Fruit fly (Drosophila melanogaster): Measurements from ENCODE around the gene Pex16.

Gene Pex16

DNA sequence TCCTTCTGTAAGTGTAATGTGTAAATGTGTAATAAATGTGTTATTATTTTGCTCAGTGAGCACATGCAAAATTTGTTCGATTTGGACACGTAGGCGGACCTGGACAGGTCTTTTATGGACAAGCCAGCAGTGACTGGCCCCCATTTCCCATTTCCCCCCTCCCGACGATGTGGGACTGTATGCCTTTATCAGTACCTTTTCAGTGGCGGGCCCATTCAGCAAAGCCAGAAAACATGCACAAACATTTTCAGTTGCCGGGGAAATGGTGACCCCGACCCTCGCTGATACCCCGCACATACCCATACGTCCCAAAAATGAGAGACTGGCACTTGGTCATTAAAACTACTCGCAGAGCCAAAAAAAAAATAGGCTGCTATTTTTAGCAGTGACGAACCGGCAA lies 41.8 kb downstream of the Pex16 start:
- TF ChIP-seq Ets21C (GFP tag; optimal IDR thresholded peaks at IDR 0.05) (no peak), CG8119 (GFP tag; IDR thresholded peaks at IDR 0.05) (0 out of 3 replicates have a peak, but pooled peaks have one; percentile 0), spab (GFP tag; optimal IDR thresholded peaks at IDR 0.05) (no peak), svp (GFP tag) (peak; percentile 2), Eip78C (GFP tag) (no peak), Eip75B (GFP tag; optimal IDR thresholded peaks at IDR 0.05) (no peak), cyc (GFP tag; optimal IDR thresholded peaks at IDR 0.05) (no peak), CG10631 (GFP tag; optimal IDR thresholded peaks at IDR 0.05) (no peak), CG7368 (GFP tag; optimal IDR thresholded peaks at IDR 0.05) (no peak), CG31627 (GFP tag; optimal IDR thresholded peaks at IDR 0.05) (no peak), OdsH (GFP tag; optimal IDR thresholded peaks at IDR 0.05) (no peak), fkh (GFP tag; optimal IDR thresholded peaks at IDR 0.05) (no peak), CG6792 (GFP tag; optimal IDR thresholded peaks at IDR 0.05) (no peak), CG8319 (GFP tag; optimal IDR thresholded peaks at IDR 0.05) (peak; percentile 21), dac (GFP tag; optimal IDR thresholded peaks at IDR 0.05) (no peak), achi (GFP tag; optimal IDR thresholded peaks at IDR 0.05) (no peak), CG32006 (GFP tag; optimal IDR thresholded peaks at IDR 0.05) (no peak), lz (GFP tag; optimal IDR thresholded peaks at IDR 0.05) (no peak), vri (GFP tag; optimal IDR thresholded peaks at IDR 0.05) (no peak), eg (GFP tag; IDR thresholded peaks at IDR 0.05) (no peak)

DNA sequence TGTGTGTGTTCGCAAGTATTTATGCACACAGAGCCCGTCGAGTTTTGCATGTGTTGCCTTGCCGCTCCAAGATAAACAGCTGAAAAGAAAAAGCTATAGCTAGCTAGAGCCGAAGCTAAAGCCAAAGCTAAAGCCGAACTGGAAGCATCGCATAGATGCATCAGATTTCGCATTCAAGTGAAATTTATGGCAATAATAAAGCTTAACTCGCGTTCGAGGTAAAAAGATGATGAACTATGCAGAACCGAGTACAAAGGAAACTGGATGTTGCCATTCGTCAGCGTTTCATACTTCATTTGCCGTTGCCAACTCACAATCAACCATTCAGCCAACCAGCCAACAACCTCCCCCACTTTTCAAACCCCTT lies 43.8 kb downstream of the Pex16 start:
- TF ChIP-seq Eip78C (GFP tag) = peak; percentile 23
- no peak for TF ChIP-seq CG6808 (GFP tag; optimal IDR thresholded peaks at IDR 0.05)

dm6 chr3L:20733530-20734257 lies 44.4 kb downstream of the Pex16 start:
- no peak for TF ChIP-seq CG1621 (tag; optimal IDR thresholded peaks at IDR 0.05)
- peak; percentile 18 for TF ChIP-seq Sox14 (GFP tag; optimal IDR thresholded peaks at IDR 0.05)
- TF ChIP-seq Eip78C (GFP tag) = peak; percentile 76
- TF ChIP-seq Sox102F (GFP tag; optimal IDR thresholded peaks at IDR 0.05) = peak; percentile 27
- peak; percentile 36 for TF ChIP-seq topi (GFP tag; optimal IDR thresholded peaks at IDR 0.05)
- TF ChIP-seq Hr4 (GFP tag; optimal IDR thresholded peaks at IDR 0.05) = peak; percentile 39
- TF ChIP-seq CG34406 (GFP tag; optimal IDR thresholded peaks at IDR 0.05) = peak; percentile 14
- no peak for TF ChIP-seq CG16779 (tag; optimal IDR thresholded peaks at IDR 0.05)
- peak; percentile 36 for TF ChIP-seq dsx (GFP tag; optimal IDR thresholded peaks at IDR 0.05; ENCODE audit: poor library complexity, severe bottlenecking)
- TF ChIP-seq CG6163 (GFP tag; IDR thresholded peaks at IDR 0.05) = 0 out of 3 replicates have a peak, but pooled peaks have one; percentile 7
- 0 out of 3 replicates have a peak, but pooled peaks have one; percentile 24 for TF ChIP-seq eg (GFP tag; IDR thresholded peaks at IDR 0.05)
- TF ChIP-seq Hr39 (GFP tag; optimal IDR thresholded peaks at IDR 0.05) = peak; percentile 17
- TF ChIP-seq Eip75B (GFP tag; optimal IDR thresholded peaks at IDR 0.05) = no peak
- TF ChIP-seq CG15336 (GFP tag; IDR thresholded peaks at IDR 0.05) = no peak
- peak; percentile 15 for TF ChIP-seq Lpt (GFP tag; optimal IDR thresholded peaks at IDR 0.05)
- no peak for TF ChIP-seq Ets21C (GFP tag; optimal IDR thresholded peaks at IDR 0.05)
- TF ChIP-seq CG31627 (GFP tag; optimal IDR thresholded peaks at IDR 0.05) = peak; percentile 33
- peak; percentile 42 for TF ChIP-seq acj6 (GFP tag; optimal IDR thresholded peaks at IDR 0.05)
- no peak for TF ChIP-seq Gug (GFP tag; IDR thresholded peaks at IDR 0.05)
- peak; percentile 45 for TF ChIP-seq OdsH (GFP tag; optimal IDR thresholded peaks at IDR 0.05)
- no peak for TF ChIP-seq CG10669 (GFP tag; optimal IDR thresholded peaks at IDR 0.05)
- peak; percentile 43 for TF ChIP-seq esn (GFP tag; optimal IDR thresholded peaks at IDR 0.05)
- TF ChIP-seq CG6854 (GFP tag; optimal IDR thresholded peaks at IDR 0.05) = peak; percentile 65
- 0 out of 3 replicates have a peak, but pooled peaks have one; percentile 25 for TF ChIP-seq CG8119 (GFP tag; IDR thresholded peaks at IDR 0.05)
- TF ChIP-seq fd85E (GFP tag; optimal IDR thresholded peaks at IDR 0.05) = no peak
- TF ChIP-seq pdm3 (GFP tag; optimal IDR thresholded peaks at IDR 0.05) = peak; percentile 1
- TF ChIP-seq svp (GFP tag) = peak; percentile 70
- TF ChIP-seq CG3919 (GFP tag; optimal IDR thresholded peaks at IDR 0.05) = no peak
- peak; percentile 5 for TF ChIP-seq CG10631 (GFP tag; optimal IDR thresholded peaks at IDR 0.05)
- no peak for TF ChIP-seq CG11762 (GFP tag; optimal IDR thresholded peaks at IDR 0.05; ENCODE audit: insufficient read depth)
- TF ChIP-seq CG9139 (GFP tag; optimal IDR thresholded peaks at IDR 0.05) = no peak
- peak; percentile 51 for TF ChIP-seq CG32006 (GFP tag; optimal IDR thresholded peaks at IDR 0.05)

Data from whole organism, prepupa.